Worm (Caenorhabditis elegans) whole organism, mixed stage, embryonic: Measurements from ENCODE around the gene W05H9.2.

Experiments used
- bed-3 ChIP-seq: fragments of 200-800 bp; sonication (Bioruptor generic); optimal IDR thresholded peaks from 3 replicates; lab custom pipeline; 2018; ENCODE audit warnings: mild to moderate bottlenecking, missing genetic modification characterization, moderate library complexity, missing compliant biosample characterization
- blmp-1 ChIP-seq: fragments of 150-350 bp; optimal IDR thresholded peaks from 2 replicates; lab custom pipeline; 2014; ENCODE audit warnings: missing biosample characterization, missing genetic modification characterization
- ceh-83 ChIP-seq: fragments of 200-800 bp; sonication (Bioruptor generic); optimal IDR thresholded peaks from 2 replicates; lab custom pipeline; 2018; ENCODE audit warnings: mild to moderate bottlenecking, missing genetic modification characterization, missing compliant biosample characterization
- ces-1 ChIP-seq: fragments of 150-350 bp; optimal IDR thresholded peaks from 2 replicates; lab custom pipeline; 2014; ENCODE audit warnings: missing biosample characterization, missing genetic modification reagents, missing genetic modification characterization
- drap-1 ChIP-seq: fragments of 200-800 bp; sonication (Bioruptor generic); optimal IDR thresholded peaks from 3 replicates; lab custom pipeline; 2018; ENCODE audit warnings: mild to moderate bottlenecking, missing genetic modification characterization, missing compliant biosample characterization
- elt-3 ChIP-seq: fragments of 150-350 bp; optimal IDR thresholded peaks from 2 replicates; lab custom pipeline; 2014; ENCODE audit warnings: missing biosample characterization, missing genetic modification characterization
- mep-1 ChIP-seq: fragments of 150-350 bp; optimal IDR thresholded peaks from 2 replicates; lab custom pipeline; 2017; ENCODE audit warnings: missing biosample characterization, missing genetic modification reagents, missing genetic modification characterization, inconsistent platforms
- nhr-76 ChIP-seq: sonication (generic microtip); optimal IDR thresholded peaks from 2 replicates; lab custom pipeline; 2017; ENCODE audit warnings: missing biosample characterization, missing genetic modification characterization
- sptf-1 ChIP-seq: sonication (generic microtip); optimal IDR thresholded peaks from 2 replicates; lab custom pipeline; 2017; ENCODE audit warnings: mild to moderate bottlenecking, missing genetic modification characterization, moderate library complexity, missing compliant biosample characterization
- unc-39 ChIP-seq: fragments of 150-350 bp; optimal IDR thresholded peaks from 2 replicates; lab custom pipeline; 2014; ENCODE audit warnings: missing biosample characterization, missing genetic modification characterization

DNA sequence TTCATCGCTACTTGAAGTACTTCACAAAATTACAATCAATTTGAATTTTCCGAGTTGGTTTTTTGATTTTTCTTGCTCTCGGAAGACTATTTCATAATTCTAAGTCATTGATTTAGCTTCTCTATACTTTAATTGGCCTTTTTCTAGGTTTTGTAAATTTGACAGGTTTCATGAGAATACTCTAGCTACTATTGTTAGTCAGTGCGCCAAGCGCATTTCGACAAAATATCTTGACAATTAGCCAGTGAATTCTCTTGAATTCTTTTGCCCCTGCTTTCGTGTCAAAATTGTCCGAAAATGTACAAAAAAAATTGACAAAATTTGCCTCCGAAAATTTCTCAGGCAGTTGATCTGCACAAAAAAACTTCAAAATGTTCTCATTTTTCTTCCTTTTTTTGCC, 13.7 kb upstream of the W05H9.2 start:
- TF ChIP-seq blmp-1 (tag; lab: Kevin White, UChicago), result no peak
- no peak for TF ChIP-seq mep-1 (tag; lab: Kevin White, UChicago)
- no peak for TF ChIP-seq sptf-1 (tag; lab: Kevin White, UChicago)
- TF ChIP-seq drap-1 (GFP tag; lab: Kevin White, UChicago), result no peak
- TF ChIP-seq ces-1 (GFP tag; lab: Kevin White, UChicago), result no peak
- TF ChIP-seq bed-3 (GFP tag; lab: Kevin White, UChicago), result no peak
- TF ChIP-seq nhr-76, result no peak
- no peak for TF ChIP-seq elt-3 (tag; lab: Kevin White, UChicago)
- TF ChIP-seq ceh-83 (GFP tag; lab: Kevin White, UChicago), result no peak
- TF ChIP-seq unc-39 (tag; lab: Kevin White, UChicago), result no peak
